Worm (Caenorhabditis elegans) whole organism, early embryonic: ENCODE measurements around the gene cutl-18.
A peak's percentile ranks its signal among the peaks of the same experiment; 100 is the strongest.

ENCODE experiments used
- B0310.2 ChIP-seq: sonication (generic microtip); optimal IDR thresholded peaks from 2 replicates; lab custom pipeline; 2016; ENCODE audit warnings: mild to moderate bottlenecking, missing genetic modification characterization, missing compliant biosample characterization
- F13C5.2 ChIP-seq: sonication (generic microtip); optimal IDR thresholded peaks from 2 replicates; lab custom pipeline; 2017; ENCODE audit warnings: mild to moderate bottlenecking, missing genetic modification characterization, inconsistent platforms, missing compliant biosample characterization
- aly-1 ChIP-seq: sonication (generic microtip); optimal IDR thresholded peaks from 2 replicates; lab custom pipeline; 2016; ENCODE audit warnings: missing genetic modification characterization, missing compliant biosample characterization
- ama-1 ChIP-seq: fragments of 150-350 bp; optimal IDR thresholded peaks from 2 replicates; lab custom pipeline; 2014
- ceh-13 ChIP-seq: fragments of 200-800 bp; sonication (Bioruptor generic); optimal IDR thresholded peaks from 2 replicates; lab custom pipeline; 2018; ENCODE audit warnings: mild to moderate bottlenecking, missing genetic modification characterization, missing compliant biosample characterization
- ceh-36 ChIP-seq: sonication (generic microtip); optimal IDR thresholded peaks from 2 replicates; lab custom pipeline; 2016; ENCODE audit warnings: missing genetic modification characterization, inconsistent platforms, missing compliant biosample characterization
- flt-1 ChIP-seq: fragments of 200-800 bp; sonication (Bioruptor generic); IDR thresholded peaks from 2 replicates; pipeline ENCODE4 v1.3.6; 2022; ENCODE audit warnings: missing genetic modification characterization, missing compliant biosample characterization
- hmg-4 ChIP-seq: fragments of 200-800 bp; sonication (Bioruptor generic); optimal IDR thresholded peaks from 2 replicates; lab custom pipeline; 2018; ENCODE audit warnings: mild to moderate bottlenecking, missing genetic modification characterization, missing compliant biosample characterization
- hnd-1 ChIP-seq: sonication (generic microtip); optimal IDR thresholded peaks from 2 replicates; lab custom pipeline; 2016; ENCODE audit warnings: missing genetic modification characterization, missing compliant biosample characterization
- pes-1 ChIP-seq: fragments of 200-800 bp; sonication (Bioruptor generic); IDR thresholded peaks from 2 replicates; pipeline ENCODE4 v1.3.6; 2022; ENCODE audit warnings: missing genetic modification reagents, missing genetic modification characterization, missing compliant biosample characterization
- sea-1 ChIP-seq: fragments of 200-800 bp; sonication (Bioruptor generic); conservative IDR thresholded peaks from 2 replicates; pipeline ENCODE4 v1.3.6; 2022; ENCODE audit warnings: missing genetic modification characterization, missing compliant biosample characterization
- tbx-11 ChIP-seq: fragments of 200-800 bp; sonication (Bioruptor generic); IDR thresholded peaks from 2 replicates; pipeline ENCODE4 v1.3.6; 2022; ENCODE audit warnings: missing genetic modification characterization, missing compliant biosample characterization
- tbx-37 ChIP-seq: fragments of 200-800 bp; sonication (Bioruptor generic); conservative IDR thresholded peaks from 2 replicates; pipeline ENCODE4 v1.3.6; 2022; ENCODE audit warnings: missing genetic modification reagents, missing genetic modification characterization, missing compliant biosample characterization

ce11 chrV:11344112-11344511, 27.4 kb upstream of the cutl-18 start:
- TF ChIP-seq flt-1 (GFP tag; lab: Robert Waterston, UW) (no peak), sea-1 (GFP tag; lab: Robert Waterston, UW) (no peak), ama-1 (lab: Kevin White, UChicago) (peak; percentile 8), hnd-1 (tag; lab: Kevin White, UChicago) (no peak), ceh-36 (tag; lab: Kevin White, UChicago) (no peak), hmg-4 (no peak), F13C5.2 (tag; lab: Kevin White, UChicago) (no peak), B0310.2 (no peak), pes-1 (GFP tag; lab: Robert Waterston, UW) (no peak), aly-1 (tag; lab: Kevin White, UChicago) (no peak), tbx-11 (no peak), ceh-13 (GFP tag; lab: Kevin White, UChicago) (no peak), tbx-37 (GFP tag; lab: Robert Waterston, UW) (no peak)
